Fruit fly (Drosophila melanogaster) whole organism, embryonic: ENCODE measurements around the gene Lon.

Experiments used
- Awh ChIP-seq: fragments of 200-800 bp; sonication (Bioruptor generic); IDR thresholded peaks from 2 replicates; pipeline ENCODE4, ENCODE4 v1.3.6; 2022; ENCODE audit warnings: missing biosample characterization, missing genetic modification characterization
- Bdp1 ChIP-seq: fragments of 200-800 bp; sonication (Bioruptor generic); optimal IDR thresholded peaks from 3 replicates; lab custom pipeline; 2016; ENCODE audit warnings: missing biosample characterization, missing genetic modification characterization
- Bgb ChIP-seq: fragments of 200-800 bp; sonication (Bioruptor generic); IDR thresholded peaks from 2 replicates; pipeline ENCODE4 v1.3.6; 2022; ENCODE audit warnings: missing biosample characterization, missing genetic modification characterization; ENCODE audit not compliant: partially characterized antibody
- CG10979 ChIP-seq: fragments of 200-800 bp; sonication (Bioruptor generic); optimal IDR thresholded peaks from 2 replicates; lab custom pipeline; 2018; ENCODE audit warnings: missing biosample characterization, mild to moderate bottlenecking, missing genetic modification characterization, moderate library complexity
- CG16779 ChIP-seq: fragments of 200-800 bp; sonication (Bioruptor generic); IDR thresholded peaks from 2 replicates; pipeline ENCODE4 v1.3.6; 2022; ENCODE audit warnings: missing biosample characterization, missing genetic modification characterization
- CG16863 ChIP-seq: fragments of 200-800 bp; sonication (Bioruptor generic); optimal IDR thresholded peaks from 3 replicates; lab custom pipeline; 2016; ENCODE audit warnings: missing biosample characterization, missing genetic modification characterization
- CG17385 ChIP-seq: fragments of 200-800 bp; sonication (Bioruptor generic); optimal IDR thresholded peaks from 3 replicates; lab custom pipeline; 2018; ENCODE audit warnings: missing biosample characterization, mild to moderate bottlenecking, missing genetic modification characterization
- CG1792 ChIP-seq: fragments of 200-800 bp; sonication (Bioruptor generic); optimal IDR thresholded peaks from 2 replicates; lab custom pipeline; 2016; ENCODE audit warnings: missing biosample characterization, missing genetic modification characterization
- CG18476 ChIP-seq: fragments of 200-800 bp; sonication (Bioruptor generic); optimal IDR thresholded peaks from 2 replicates; lab custom pipeline; 2016; ENCODE audit warnings: missing biosample characterization, mild to moderate bottlenecking, missing genetic modification characterization
- CG30431 ChIP-seq: fragments of 200-800 bp; sonication (Bioruptor generic); optimal IDR thresholded peaks from 2 replicates; lab custom pipeline; 2017; ENCODE audit warnings: missing biosample characterization, missing genetic modification characterization
- CG34422 ChIP-seq: fragments of 200-800 bp; sonication (Bioruptor generic); IDR thresholded peaks from 3 replicates; pipeline ENCODE4 v1.3.6; 2022; ENCODE audit warnings: missing biosample characterization, missing genetic modification characterization
- CG42726 ChIP-seq: fragments of 200-800 bp; sonication (Bioruptor generic); IDR thresholded peaks from 2 replicates; pipeline ENCODE4 v1.3.6; 2022; ENCODE audit warnings: missing biosample characterization, missing genetic modification characterization; ENCODE audit not compliant: partially characterized antibody
- CG5245 ChIP-seq: fragments of 200-800 bp; sonication (Bioruptor generic); optimal IDR thresholded peaks from 3 replicates; lab custom pipeline; 2016; ENCODE audit warnings: missing biosample characterization, missing genetic modification characterization
- CG6854 ChIP-seq: fragments of 200-800 bp; sonication (Bioruptor generic); optimal IDR thresholded peaks from 3 replicates; lab custom pipeline; 2017; ENCODE audit warnings: missing biosample characterization, mild to moderate bottlenecking, missing genetic modification characterization
- CG8478 ChIP-seq: fragments of >200 bp; optimal IDR thresholded peaks from 2 replicates; lab custom pipeline; 2018
- D19B ChIP-seq: fragments of 200-800 bp; sonication (Bioruptor generic); optimal IDR thresholded peaks from 2 replicates; lab custom pipeline; 2017; ENCODE audit warnings: missing biosample characterization, mild to moderate bottlenecking, missing genetic modification characterization
- Dad ChIP-seq: fragments of 200-800 bp; sonication (Bioruptor generic); optimal IDR thresholded peaks from 3 replicates; lab custom pipeline; 2016; ENCODE audit warnings: missing biosample characterization, missing genetic modification characterization
- Dfd ChIP-seq, 2 experiments: fragments of >200 bp; optimal IDR thresholded peaks; 2 replicates each; lab custom pipeline; 2017; ENCODE audit warnings: missing biosample characterization in 2 of 2, missing genetic modification characterization in 2 of 2
- HLH54F ChIP-seq: fragments of 200-800 bp; sonication (Bioruptor generic); optimal IDR thresholded peaks from 3 replicates; lab custom pipeline; 2016; ENCODE audit warnings: missing biosample characterization, missing genetic modification characterization
- Hmr ChIP-seq: fragments of 200-800 bp; sonication (Bioruptor generic); optimal IDR thresholded peaks from 3 replicates; lab custom pipeline; 2017; ENCODE audit warnings: mild to moderate bottlenecking, missing biosample characterization, missing genetic modification reagents, missing genetic modification characterization
- Meics ChIP-seq: fragments of 200-800 bp; sonication (Bioruptor generic); optimal IDR thresholded peaks from 2 replicates; lab custom pipeline; 2017; ENCODE audit warnings: missing biosample characterization, mild to moderate bottlenecking, missing genetic modification characterization
- Mrtf ChIP-seq: fragments of 200-800 bp; sonication (Bioruptor generic); IDR thresholded peaks from 3 replicates; pipeline ENCODE4 v1.3.6; 2022; ENCODE audit warnings: missing biosample characterization, missing genetic modification characterization
- Nf-YB ChIP-seq: fragments of 200-800 bp; sonication (Bioruptor generic); optimal IDR thresholded peaks from 3 replicates; lab custom pipeline; 2019; ENCODE audit warnings: missing biosample characterization, mild to moderate bottlenecking, missing genetic modification characterization, moderate library complexity
- Optix ChIP-seq: fragments of 200-800 bp; sonication (Bioruptor generic); IDR thresholded peaks from 3 replicates; pipeline ENCODE4 v1.3.6; 2022; ENCODE audit warnings: missing biosample characterization, missing genetic modification characterization
- Trl ChIP-seq, 3 experiments: fragments of >200 bp in 2 of 3; fragments of 200-800 bp in 1 of 3; sonication (Bioruptor generic) in 1 of 3; optimal IDR thresholded peaks; 2 replicates in 1 of 3; 3 replicates in 2 of 3; lab custom pipeline; 2016 to 2017; ENCODE audit warnings: missing biosample characterization in 1 of 3, missing genetic modification characterization in 1 of 3
- az2 ChIP-seq: fragments of 200-800 bp; sonication (Bioruptor generic); optimal IDR thresholded peaks from 3 replicates; lab custom pipeline; 2016; ENCODE audit warnings: missing biosample characterization, missing genetic modification characterization
- bab2 ChIP-seq: fragments of 200-800 bp; sonication (Bioruptor generic); optimal IDR thresholded peaks from 2 replicates; lab custom pipeline; 2016; ENCODE audit warnings: missing biosample characterization, missing genetic modification characterization
- bsh ChIP-seq, 2 experiments: fragments of 200-800 bp; sonication (Bioruptor generic); optimal IDR thresholded peaks; 2 replicates each; lab custom pipeline; 2017 to 2018; ENCODE audit warnings: mild to moderate bottlenecking in 2 of 2, missing biosample characterization in 2 of 2, missing genetic modification characterization in 2 of 2, moderate library complexity in 1 of 2
- caup ChIP-seq: fragments of 200-800 bp; sonication (Bioruptor generic); optimal IDR thresholded peaks from 3 replicates; lab custom pipeline; 2017; ENCODE audit warnings: missing biosample characterization, mild to moderate bottlenecking, missing genetic modification characterization, moderate library complexity; ENCODE audit not compliant: severe bottlenecking
- ewg ChIP-seq: fragments of 200-800 bp; sonication (Bioruptor generic); optimal IDR thresholded peaks from 3 replicates; lab custom pipeline; 2017; ENCODE audit warnings: mild to moderate bottlenecking, missing biosample characterization, missing genetic modification reagents, missing genetic modification characterization
- exex ChIP-seq: fragments of 200-800 bp; sonication (Bioruptor generic); optimal IDR thresholded peaks from 4 replicates; lab custom pipeline; 2018; ENCODE audit warnings: missing biosample characterization, mild to moderate bottlenecking, missing genetic modification characterization, moderate library complexity
- ftz-f1 ChIP-seq: fragments of 200-800 bp; sonication (Bioruptor generic); optimal IDR thresholded peaks from 2 replicates; lab custom pipeline; 2016; ENCODE audit warnings: missing biosample characterization, missing genetic modification characterization
- hb ChIP-seq: fragments of 200-800 bp; sonication (Bioruptor generic); IDR thresholded peaks from 3 replicates; pipeline ENCODE4 v1.3.6; 2022; ENCODE audit warnings: missing biosample characterization, missing genetic modification characterization; ENCODE audit not compliant: partially characterized antibody
- her ChIP-seq: fragments of 200-800 bp; sonication (Bioruptor generic); optimal IDR thresholded peaks from 2 replicates; lab custom pipeline; 2016; ENCODE audit warnings: missing biosample characterization, missing genetic modification characterization
- lab ChIP-seq: fragments of 200-800 bp; sonication (Bioruptor generic); optimal IDR thresholded peaks from 3 replicates; lab custom pipeline; 2017; ENCODE audit warnings: missing biosample characterization, missing genetic modification characterization, mild to moderate bottlenecking, moderate library complexity, missing genetic modification reagents
- mam ChIP-seq: fragments of 200-800 bp; sonication (Bioruptor generic); optimal IDR thresholded peaks from 3 replicates; lab custom pipeline; 2016; ENCODE audit warnings: missing biosample characterization, missing genetic modification characterization
- nom ChIP-seq: fragments of 200-800 bp; sonication (Bioruptor generic); optimal IDR thresholded peaks from 2 replicates; lab custom pipeline; 2017; ENCODE audit warnings: missing biosample characterization, missing genetic modification characterization, mild to moderate bottlenecking, moderate library complexity, missing genetic modification reagents
- phol ChIP-seq: fragments of 200-800 bp; sonication (Bioruptor generic); optimal IDR thresholded peaks from 3 replicates; lab custom pipeline; 2018; ENCODE audit warnings: missing biosample characterization, mild to moderate bottlenecking, missing genetic modification characterization, moderate library complexity
- prd ChIP-seq, 3 experiments: fragments of >200 bp in 2 of 3; fragments of 200-800 bp in 1 of 3; sonication (Bioruptor generic) in 1 of 3; optimal IDR thresholded peaks in 2 of 3; IDR thresholded peaks in 1 of 3; 2 replicates in 2 of 3; 3 replicates in 1 of 3; pipeline versions ENCODE4 v1.3.6 to Lab custom; 2017 to 2022; ENCODE audit warnings: missing biosample characterization in 1 of 3, missing genetic modification characterization in 1 of 3
- scrt ChIP-seq: fragments of 200-800 bp; sonication (Bioruptor generic); optimal IDR thresholded peaks from 2 replicates; lab custom pipeline; 2018; ENCODE audit warnings: missing biosample characterization, mild to moderate bottlenecking, missing genetic modification characterization, moderate library complexity
- ssp ChIP-seq: fragments of 200-800 bp; sonication (Bioruptor generic); IDR thresholded peaks from 2 replicates; pipeline ENCODE4 v1.3.6; 2022; ENCODE audit warnings: missing biosample characterization, missing genetic modification characterization
- tll ChIP-seq, 2 experiments: fragments of 200-800 bp in 1 of 2; fragments of >200 bp in 1 of 2; sonication (Bioruptor generic) in 1 of 2; optimal IDR thresholded peaks; 2 replicates each; lab custom pipeline; 2017 to 2019; ENCODE audit warnings: missing biosample characterization in 2 of 2, missing genetic modification characterization in 2 of 2, mild to moderate bottlenecking in 1 of 2, moderate library complexity in 1 of 2
- trh ChIP-seq: fragments of 200-800 bp; sonication (Bioruptor generic); optimal IDR thresholded peaks from 2 replicates; lab custom pipeline; 2016; ENCODE audit warnings: missing biosample characterization, missing genetic modification characterization
- tx ChIP-seq: fragments of 200-800 bp; sonication (Bioruptor generic); optimal IDR thresholded peaks from 2 replicates; lab custom pipeline; 2016; ENCODE audit warnings: missing biosample characterization, missing genetic modification characterization
- unpg ChIP-seq: fragments of 200-800 bp; sonication (Bioruptor generic); optimal IDR thresholded peaks from 3 replicates; lab custom pipeline; 2018; ENCODE audit warnings: missing biosample characterization, mild to moderate bottlenecking, missing genetic modification characterization, moderate library complexity
- vnd ChIP-seq: fragments of 200-800 bp; sonication (Bioruptor generic); IDR thresholded peaks from 3 replicates; pipeline ENCODE4 v1.3.6; 2022; ENCODE audit warnings: missing biosample characterization, missing genetic modification characterization; ENCODE audit not compliant: partially characterized antibody

The Lon gene

dm6 chr3L:19632766-19633632, 21.0 kb upstream of the Lon start (continued):
- TF ChIP-seq az2 (GFP tag; lab: Kevin White, UChicago): peak; percentile 46
- peak; percentile 45 for TF ChIP-seq ftz-f1 (GFP tag; lab: Kevin White, UChicago)
- TF ChIP-seq unpg (GFP tag; lab: Kevin White, UChicago): peak; percentile 21
- no peak for TF ChIP-seq tll (GFP tag; optimal IDR thresholded peaks at IDR 0.05; lab: Kevin White, UChicago)
- peak; percentile 60 for TF ChIP-seq HLH54F (GFP tag; lab: Kevin White, UChicago)
- TF ChIP-seq Mrtf (GFP tag; lab: Robert Waterston, UW): peak; percentile 56; the same call in 1 of the 3 replicates
- no peak for TF ChIP-seq bab2 (GFP tag; lab: Kevin White, UChicago)
- TF ChIP-seq CG34422: peak; percentile 62; the same call in 1 of the 3 replicates
- TF ChIP-seq CG10979 (tag; lab: Kevin White, UChicago): no peak
- no peak for TF ChIP-seq ewg
- TF ChIP-seq Optix: no peak
- TF ChIP-seq tx (GFP tag; lab: Kevin White, UChicago): peak; percentile 31
- peak; percentile 44 for TF ChIP-seq exex (tag; lab: Kevin White, UChicago)
- peak; percentile 20 for TF ChIP-seq CG18476 (GFP tag; lab: Kevin White, UChicago)
- TF ChIP-seq CG1792 (GFP tag; lab: Kevin White, UChicago): peak; percentile 20
- TF ChIP-seq CG16779 (GFP tag; lab: Robert Waterston, UW): peak; percentile 59; the same call in 1 of the 2 replicates
- peak; percentile 84 for TF ChIP-seq lab (GFP tag; lab: Kevin White, UChicago)
- peak; percentile 27 for TF ChIP-seq phol (tag; lab: Kevin White, UChicago)
- TF ChIP-seq CG42726 (GFP tag; lab: Robert Waterston, UW): no peak
- TF ChIP-seq Awh (GFP tag; lab: Robert Waterston, UW): 0 out of 2 replicates have a peak, but pooled peaks have one; percentile 19
- peak; percentile 10 for TF ChIP-seq CG16863 (GFP tag; lab: Kevin White, UChicago)
- peak; percentile 13 for TF ChIP-seq mam
- TF ChIP-seq Trl (optimal IDR thresholded peaks at IDR 0.05; lab: Kevin White, UChicago): peak; percentile 71 to 79
- no peak for TF ChIP-seq Trl (GFP tag; optimal IDR thresholded peaks at IDR 0.05; lab: Kevin White, UChicago)
- peak; percentile 43 for TF ChIP-seq CG17385 (GFP tag; lab: Kevin White, UChicago)
- peak; percentile 56 for TF ChIP-seq CG6854 (GFP tag; lab: Kevin White, UChicago)
- peak; percentile 29; the same call in 1 of the 2 replicates for TF ChIP-seq ssp
- TF ChIP-seq CG8478 (lab: Kevin White, UChicago): no peak
- peak; percentile 49 for TF ChIP-seq nom (GFP tag; lab: Kevin White, UChicago)
- TF ChIP-seq Dfd (GFP tag; optimal IDR thresholded peaks at IDR 0.05; lab: Kevin White, UChicago): no peak
- TF ChIP-seq Hmr (GFP tag; lab: Kevin White, UChicago): peak; percentile 69
- no peak for TF ChIP-seq vnd (GFP tag; lab: Robert Waterston, UW)
- no peak for TF ChIP-seq Nf-YB (GFP tag; lab: Kevin White, UChicago)
- TF ChIP-seq CG5245 (GFP tag; lab: Kevin White, UChicago): no peak
- TF ChIP-seq scrt (GFP tag; lab: Kevin White, UChicago): peak; percentile 36
- TF ChIP-seq Meics (GFP tag; lab: Kevin White, UChicago): peak; percentile 74
- peak; percentile 69 for TF ChIP-seq caup (GFP tag; lab: Kevin White, UChicago)
- peak; percentile 36 for TF ChIP-seq D19B (GFP tag; lab: Kevin White, UChicago)
- TF ChIP-seq her (GFP tag; lab: Kevin White, UChicago): peak; percentile 21
- no peak for TF ChIP-seq Bdp1 (GFP tag; lab: Kevin White, UChicago)
- TF ChIP-seq CG30431: peak; percentile 26
- peak in 1 of 2 experiments; percentile 16 for TF ChIP-seq bsh (GFP tag; optimal IDR thresholded peaks at IDR 0.05; lab: Kevin White, UChicago)
- no peak for TF ChIP-seq hb
- no peak for TF ChIP-seq Dad
- TF ChIP-seq trh (GFP tag; lab: Kevin White, UChicago): no peak
- TF ChIP-seq prd (optimal IDR thresholded peaks at IDR 0.05; lab: Kevin White, UChicago): no peak
- TF ChIP-seq prd (GFP tag; IDR thresholded peaks at IDR 0.05; lab: Robert Waterston, UW): peak; percentile 57; the same call in 2 of the 3 replicates
- 0 out of 2 replicates have a peak, but pooled peaks have one; percentile 25 for TF ChIP-seq Bgb (GFP tag; lab: Robert Waterston, UW)
